Fruit fly (Drosophila melanogaster) whole organism, pupa: Measurements from ENCODE around the gene Jarid2.
A peak's percentile ranks its signal among the peaks of the same experiment; 100 is the strongest.

Experiments used
- CG10348 ChIP-seq: fragments of 200-800 bp; sonication (Bioruptor generic); IDR thresholded peaks from 2 replicates; pipeline ENCODE4 v1.3.6; 2022; ENCODE audit warnings: missing biosample characterization, missing genetic modification characterization
- CG12605 ChIP-seq: fragments of 200-800 bp; sonication (Bioruptor generic); IDR thresholded peaks from 2 replicates; pipeline ENCODE4 v1.3.6; 2022; ENCODE audit warnings: missing biosample characterization, missing genetic modification characterization
- CG13204 ChIP-seq: fragments of 200-800 bp; sonication (Bioruptor generic); optimal IDR thresholded peaks from 2 replicates; lab custom pipeline; 2018; ENCODE audit warnings: missing biosample characterization, mild to moderate bottlenecking, missing genetic modification characterization, moderate library complexity
- CG14655 ChIP-seq: fragments of 200-800 bp; sonication (Bioruptor generic); optimal IDR thresholded peaks from 3 replicates; lab custom pipeline; 2017; ENCODE audit warnings: mild to moderate bottlenecking, missing biosample characterization, missing genetic modification reagents, missing genetic modification characterization
- CG15710 ChIP-seq: fragments of 200-800 bp; sonication (Bioruptor generic); optimal IDR thresholded peaks from 2 replicates; lab custom pipeline; 2018; ENCODE audit warnings: missing biosample characterization, mild to moderate bottlenecking, missing genetic modification characterization, moderate library complexity
- CG17806 ChIP-seq: fragments of 200-800 bp; sonication (Bioruptor generic); optimal IDR thresholded peaks from 2 replicates; lab custom pipeline; 2018; ENCODE audit warnings: missing biosample characterization, mild to moderate bottlenecking, missing genetic modification characterization, moderate library complexity
- CG32121 ChIP-seq: fragments of 200-800 bp; sonication (Bioruptor generic); IDR thresholded peaks from 2 replicates; pipeline ENCODE4 v1.3.6; 2022; ENCODE audit warnings: missing biosample characterization, missing genetic modification characterization
- CG34367 ChIP-seq: fragments of 200-800 bp; sonication (Bioruptor generic); optimal IDR thresholded peaks from 2 replicates; lab custom pipeline; 2018; ENCODE audit warnings: missing biosample characterization, mild to moderate bottlenecking, missing genetic modification characterization
- CG4496 ChIP-seq: fragments of 200-800 bp; sonication (Bioruptor generic); IDR thresholded peaks from 3 replicates; pipeline ENCODE4 v1.3.6; 2022; ENCODE audit warnings: missing biosample characterization, missing genetic modification characterization
- CG8159 ChIP-seq: fragments of 200-800 bp; sonication (Bioruptor generic); optimal IDR thresholded peaks from 3 replicates; lab custom pipeline; 2018; ENCODE audit warnings: missing biosample characterization, mild to moderate bottlenecking, missing genetic modification characterization, moderate library complexity
- CG8301 ChIP-seq: fragments of 200-800 bp; sonication (Bioruptor generic); optimal IDR thresholded peaks from 2 replicates; lab custom pipeline; 2018; ENCODE audit warnings: missing biosample characterization, mild to moderate bottlenecking, missing genetic modification characterization
- CG9948 ChIP-seq: fragments of 200-800 bp; sonication (Bioruptor generic); optimal IDR thresholded peaks from 2 replicates; lab custom pipeline; 2018; ENCODE audit warnings: missing biosample characterization, mild to moderate bottlenecking, missing genetic modification characterization, moderate library complexity
- D1 ChIP-seq: fragments of 200-800 bp; sonication (Bioruptor generic); optimal IDR thresholded peaks from 2 replicates; lab custom pipeline; 2018; ENCODE audit warnings: missing biosample characterization, mild to moderate bottlenecking, missing genetic modification characterization, moderate library complexity
- EcR ChIP-seq: fragments of 200-800 bp; sonication (Bioruptor generic); optimal IDR thresholded peaks from 3 replicates; lab custom pipeline; 2019; ENCODE audit warnings: missing biosample characterization, missing genetic modification characterization, mild to moderate bottlenecking, moderate library complexity, missing genetic modification reagents
- Ets98B ChIP-seq: fragments of 200-800 bp; sonication (Bioruptor generic); IDR thresholded peaks from 2 replicates; pipeline ENCODE4 v1.3.6; 2022; ENCODE audit warnings: missing biosample characterization, missing genetic modification characterization
- Pif1B ChIP-seq: fragments of 200-800 bp; sonication (Bioruptor generic); optimal IDR thresholded peaks from 3 replicates; lab custom pipeline; 2016; ENCODE audit warnings: missing biosample characterization, missing genetic modification characterization
- Snoo ChIP-seq: fragments of 200-800 bp; sonication (Bioruptor generic); optimal IDR thresholded peaks from 3 replicates; lab custom pipeline; 2017; ENCODE audit warnings: missing biosample characterization, mild to moderate bottlenecking, missing genetic modification characterization, inconsistent platforms
- fd96Ca ChIP-seq: fragments of 200-800 bp; sonication (Bioruptor generic); IDR thresholded peaks from 3 replicates; pipeline ENCODE4 v1.3.6; 2022; ENCODE audit warnings: missing biosample characterization, missing genetic modification characterization
- gl ChIP-seq: fragments of 200-800 bp; sonication (Bioruptor generic); optimal IDR thresholded peaks from 2 replicates; lab custom pipeline; 2018; ENCODE audit warnings: missing biosample characterization, mild to moderate bottlenecking, missing genetic modification characterization
- rn ChIP-seq: fragments of 200-800 bp; sonication (Bioruptor generic); IDR thresholded peaks from 2 replicates; pipeline ENCODE4 v1.3.6; 2022; ENCODE audit warnings: missing biosample characterization, missing genetic modification characterization

The Jarid2 gene

dm6 chr3L:9471151-9471903, 5.5 kb upstream of the Jarid2 start:
- TF ChIP-seq rn (GFP tag; lab: Robert Waterston, UW) (no peak), CG32121 (GFP tag; lab: Robert Waterston, UW) (no peak), EcR (GFP tag; lab: Kevin White, UChicago) (no peak), Snoo (tag; lab: Kevin White, UChicago) (no peak), CG8159 (tag; lab: Kevin White, UChicago) (no peak)
- TF ChIP-seq, all 21 proteins: peak for 0

dm6 chr3L:9487586-9487985, 10.7 kb downstream of the Jarid2 start, which contains the start of gene pall:
Gene pall, minus strand, starts transcription at chr3L:9487790.
- TF ChIP-seq gl (tag; lab: Kevin White, UChicago), result no peak

- TF ChIP-seq CG4496 (GFP tag; lab: Robert Waterston, UW) (peak; percentile 12; the same call in 1 of the 3 replicates), CG10348 (GFP tag; lab: Robert Waterston, UW) (no peak), CG32121 (GFP tag; lab: Robert Waterston, UW) (no peak)
- TF ChIP-seq, all 21 proteins: peak for 1
Measured at dm6 chr3L:9489133-9489532, 12.3 kb downstream of the Jarid2 start, which contains the start of gene CG32036. Gene CG32036, minus strand, starts transcription at chr3L:9489233.

- TF ChIP-seq CG32121 (GFP tag; lab: Robert Waterston, UW) (peak; percentile 48), CG12605 (GFP tag; lab: Robert Waterston, UW) (no peak)
Measured at dm6 chr3L:9489627-9490026, 12.8 kb downstream of the Jarid2 start.

dm6 chr3L:9490432-9490831, 13.6 kb downstream of the Jarid2 start:
- no peak for TF ChIP-seq CG34367 (tag; lab: Kevin White, UChicago)
- no peak for TF ChIP-seq rn (GFP tag; lab: Robert Waterston, UW)
- no peak for TF ChIP-seq EcR (GFP tag; lab: Kevin White, UChicago)
- no peak for TF ChIP-seq CG12605 (GFP tag; lab: Robert Waterston, UW)
- TF ChIP-seq CG9948 (tag; lab: Kevin White, UChicago), result no peak
- TF ChIP-seq CG10348 (GFP tag; lab: Robert Waterston, UW), result no peak
- no peak for TF ChIP-seq CG15710
- TF ChIP-seq D1, result no peak
- TF ChIP-seq CG8301 (tag; lab: Kevin White, UChicago), result no peak
- TF ChIP-seq CG14655 (GFP tag; lab: Kevin White, UChicago), result no peak
- TF ChIP-seq CG17806 (tag; lab: Kevin White, UChicago), result no peak

dm6 chr3L:9491331-9491730, 14.5 kb downstream of the Jarid2 start:
- no peak for TF ChIP-seq gl (tag; lab: Kevin White, UChicago)
- no peak for TF ChIP-seq CG8159 (tag; lab: Kevin White, UChicago)
- TF ChIP-seq rn (GFP tag; lab: Robert Waterston, UW), result no peak
- TF ChIP-seq D1, result no peak
- TF ChIP-seq CG8301 (tag; lab: Kevin White, UChicago), result no peak
- TF ChIP-seq CG12605 (GFP tag; lab: Robert Waterston, UW), result no peak
- TF ChIP-seq Snoo (tag; lab: Kevin White, UChicago), result no peak
- no peak for TF ChIP-seq EcR (GFP tag; lab: Kevin White, UChicago)
- TF ChIP-seq CG34367 (tag; lab: Kevin White, UChicago), result no peak
- no peak for TF ChIP-seq CG10348 (GFP tag; lab: Robert Waterston, UW)
- no peak for TF ChIP-seq CG17806 (tag; lab: Kevin White, UChicago)
- TF ChIP-seq fd96Ca (GFP tag; lab: Robert Waterston, UW), result no peak
- no peak for TF ChIP-seq CG13204

dm6 chr3L:9492115-9492514, 15.3 kb downstream of the Jarid2 start, which contains the start of gene CG32037:
Gene CG32037, minus strand, starts transcription at chr3L:9492215.
- TF ChIP-seq D1 (no peak), gl (tag; lab: Kevin White, UChicago) (no peak), CG14655 (GFP tag; lab: Kevin White, UChicago) (no peak), CG13204 (no peak), CG15710 (no peak)

dm6 chr3L:9497249-9497648, 20.4 kb downstream of the Jarid2 start:
- no peak for TF ChIP-seq CG9948 (tag; lab: Kevin White, UChicago)
- no peak for TF ChIP-seq CG14655 (GFP tag; lab: Kevin White, UChicago)
- TF ChIP-seq CG15710, result no peak
- no peak for TF ChIP-seq Pif1B (GFP tag; lab: Kevin White, UChicago)
- TF ChIP-seq CG8301 (tag; lab: Kevin White, UChicago), result no peak
- TF ChIP-seq gl (tag; lab: Kevin White, UChicago), result no peak
- no peak for TF ChIP-seq D1
- no peak for TF ChIP-seq CG8159 (tag; lab: Kevin White, UChicago)
- no peak for TF ChIP-seq Snoo (tag; lab: Kevin White, UChicago)
- TF ChIP-seq CG34367 (tag; lab: Kevin White, UChicago), result no peak
- no peak for TF ChIP-seq rn (GFP tag; lab: Robert Waterston, UW)
- no peak for TF ChIP-seq CG32121 (GFP tag; lab: Robert Waterston, UW)
- no peak for TF ChIP-seq Ets98B
- TF ChIP-seq CG4496 (GFP tag; lab: Robert Waterston, UW), result no peak
- TF ChIP-seq fd96Ca (GFP tag; lab: Robert Waterston, UW), result no peak
- TF ChIP-seq CG13204, result no peak
